Worm (Caenorhabditis elegans) whole organism, L1 larva: ENCODE measurements around the gene Y26E6A.2.

ENCODE experiments used
- C04F5.9 ChIP-seq: sonication (generic microtip); optimal IDR thresholded peaks from 2 replicates; lab custom pipeline; 2016; ENCODE audit warnings: missing genetic modification characterization, missing compliant biosample characterization
- C16A3.4 ChIP-seq: fragments of 150-350 bp; optimal IDR thresholded peaks from 2 replicates; lab custom pipeline; 2014; ENCODE audit warnings: missing biosample characterization, missing genetic modification characterization
- C34B4.2 ChIP-seq: sonication (generic microtip); optimal IDR thresholded peaks from 2 replicates; lab custom pipeline; 2017; ENCODE audit warnings: mild to moderate bottlenecking, missing genetic modification characterization, missing compliant biosample characterization
- alr-1 ChIP-seq: fragments of 200-800 bp; sonication (Bioruptor generic); optimal IDR thresholded peaks from 2 replicates; lab custom pipeline; 2018; ENCODE audit warnings: borderline replicate concordance, mild to moderate bottlenecking, missing genetic modification characterization, missing compliant biosample characterization
- blmp-1 ChIP-seq: fragments of 150-350 bp; optimal IDR thresholded peaks from 2 replicates; lab custom pipeline; 2014; ENCODE audit warnings: missing biosample characterization, missing genetic modification characterization
- ceh-63 ChIP-seq: fragments of 200-800 bp; sonication (Bioruptor generic); optimal IDR thresholded peaks from 2 replicates; lab custom pipeline; 2018; ENCODE audit warnings: mild to moderate bottlenecking, missing genetic modification characterization, missing compliant biosample characterization
- ceh-82 ChIP-seq, 3 experiments: fragments of 150-350 bp in 1 of 3; sonication (generic microtip) in 2 of 3; optimal IDR thresholded peaks; 2 replicates each; lab custom pipeline; 2014 to 2017; ENCODE audit warnings: missing biosample characterization in 3 of 3, missing genetic modification characterization in 3 of 3
- ces-1 ChIP-seq: fragments of 150-350 bp; optimal IDR thresholded peaks from 2 replicates; lab custom pipeline; 2014; ENCODE audit warnings: missing biosample characterization, missing genetic modification reagents, missing genetic modification characterization
- dpl-1 ChIP-seq, 3 experiments: fragments of 150-350 bp in 2 of 3; sonication (generic microtip) in 1 of 3; optimal IDR thresholded peaks; 2 replicates each; lab custom pipeline; 2014 to 2017; ENCODE audit warnings: missing biosample characterization in 3 of 3, missing genetic modification characterization in 3 of 3, missing genetic modification reagents in 3 of 3
- dsc-1 ChIP-seq: sonication (generic microtip); optimal IDR thresholded peaks from 2 replicates; lab custom pipeline; 2016; ENCODE audit warnings: mild to moderate bottlenecking, missing genetic modification characterization, missing compliant biosample characterization
- efl-1 ChIP-seq, 4 experiments: fragments of 150-350 bp; optimal IDR thresholded peaks in 3 of 4; peaks in 1 of 4; 1 replicate in 1 of 4; 2 replicates in 3 of 4; lab custom pipeline; 2014; ENCODE audit warnings: missing biosample characterization in 2 of 4, missing genetic modification characterization in 2 of 4, missing genetic modification reagents in 2 of 4
- efl-3 ChIP-seq: fragments of 200-800 bp; sonication (Bioruptor generic); optimal IDR thresholded peaks from 2 replicates; lab custom pipeline; 2018; ENCODE audit warnings: mild to moderate bottlenecking, missing genetic modification characterization, missing compliant biosample characterization
- egl-13 ChIP-seq: sonication (generic microtip); optimal IDR thresholded peaks from 2 replicates; lab custom pipeline; 2016; ENCODE audit warnings: missing genotype, missing genetic modification reagents, missing genetic modification characterization, missing compliant biosample characterization
- elt-2 ChIP-seq: sonication (generic microtip); optimal IDR thresholded peaks from 2 replicates; lab custom pipeline; 2016; ENCODE audit warnings: missing genetic modification characterization, mild to moderate bottlenecking, inconsistent platforms, missing compliant biosample characterization, missing genetic modification reagents
- fkh-10 ChIP-seq: sonication (generic microtip); optimal IDR thresholded peaks from 2 replicates; lab custom pipeline; 2017; ENCODE audit warnings: missing biosample characterization, missing genetic modification reagents, missing genetic modification characterization
- fkh-8 ChIP-seq: sonication (generic microtip); optimal IDR thresholded peaks from 2 replicates; lab custom pipeline; 2016; ENCODE audit warnings: mild to moderate bottlenecking, missing genetic modification characterization, missing compliant biosample characterization
- fos-1 ChIP-seq: fragments of 150-350 bp; optimal IDR thresholded peaks from 2 replicates; lab custom pipeline; 2014; ENCODE audit warnings: missing biosample characterization, missing genetic modification characterization
- grh-1 ChIP-seq: fragments of 200-800 bp; sonication (Bioruptor generic); IDR thresholded peaks from 2 replicates; pipeline ENCODE4 v1.3.6; 2022; ENCODE audit warnings: missing genetic modification reagents, missing genetic modification characterization, missing compliant biosample characterization
- irx-1 ChIP-seq: sonication (generic microtip); optimal IDR thresholded peaks from 2 replicates; lab custom pipeline; 2016; ENCODE audit warnings: missing genetic modification characterization, missing compliant biosample characterization
- lin-13 ChIP-seq: fragments of 150-350 bp; optimal IDR thresholded peaks from 2 replicates; lab custom pipeline; 2014; ENCODE audit warnings: missing biosample characterization, missing genetic modification reagents, missing genetic modification characterization
- lin-15B ChIP-seq: fragments of 150-350 bp; sonication (generic microtip); optimal IDR thresholded peaks from 3 replicates; lab custom pipeline; 2014; ENCODE audit warnings: missing biosample characterization, missing genetic modification characterization
- lsy-2 ChIP-seq, 2 experiments: fragments of 150-350 bp; optimal IDR thresholded peaks; 2 replicates each; lab custom pipeline; 2014; ENCODE audit warnings: missing biosample characterization in 2 of 2, missing genetic modification characterization in 2 of 2
- mdl-1 ChIP-seq, 2 experiments: fragments of 150-350 bp; optimal IDR thresholded peaks; 2 replicates each; lab custom pipeline; 2014 to 2017; ENCODE audit warnings: missing biosample characterization in 2 of 2, missing genetic modification characterization in 2 of 2, inconsistent platforms in 1 of 2
- mep-1 ChIP-seq: fragments of 150-350 bp; optimal IDR thresholded peaks from 2 replicates; lab custom pipeline; 2014; ENCODE audit warnings: missing biosample characterization, missing genetic modification characterization
- nhr-19 ChIP-seq: fragments of 200-800 bp; sonication (Bioruptor generic); conservative IDR thresholded peaks from 2 replicates; pipeline ENCODE4 v1.3.6; 2022; ENCODE audit warnings: missing genetic modification characterization, missing compliant biosample characterization
- nhr-20 ChIP-seq: sonication (generic microtip); optimal IDR thresholded peaks from 2 replicates; lab custom pipeline; 2016; ENCODE audit warnings: mild to moderate bottlenecking, missing genetic modification characterization, missing compliant biosample characterization
- nhr-237 ChIP-seq: fragments of 150-350 bp; optimal IDR thresholded peaks from 2 replicates; lab custom pipeline; 2014; ENCODE audit warnings: missing biosample characterization, missing genetic modification characterization
- nhr-47 ChIP-seq: sonication (generic microtip); optimal IDR thresholded peaks from 2 replicates; lab custom pipeline; 2016; ENCODE audit warnings: mild to moderate bottlenecking, missing genetic modification characterization, moderate library complexity, missing compliant biosample characterization
- nhr-76 ChIP-seq: sonication (generic microtip); optimal IDR thresholded peaks from 2 replicates; lab custom pipeline; 2017; ENCODE audit warnings: missing biosample characterization, missing genetic modification characterization
- nhr-85 ChIP-seq: sonication (generic microtip); peaks from one replicate; lab custom pipeline; 2016; ENCODE audit warnings: missing genetic modification characterization, inconsistent platforms, missing compliant biosample characterization
- nhr-90 ChIP-seq: sonication (generic microtip); optimal IDR thresholded peaks from 2 replicates; lab custom pipeline; 2016; ENCODE audit warnings: mild to moderate bottlenecking, missing genetic modification characterization, missing compliant biosample characterization; ENCODE audit not compliant: poor library complexity
- skn-1 ChIP-seq: fragments of 150-350 bp; optimal IDR thresholded peaks from 2 replicates; lab custom pipeline; 2014; ENCODE audit warnings: missing biosample characterization, missing genetic modification characterization
- snpc-4 ChIP-seq: fragments of 150-350 bp; optimal IDR thresholded peaks from 2 replicates; lab custom pipeline; 2014; ENCODE audit warnings: missing biosample characterization, missing genetic modification characterization
- snu-23 ChIP-seq: sonication (generic microtip); optimal IDR thresholded peaks from 2 replicates; lab custom pipeline; 2016; ENCODE audit warnings: missing genetic modification characterization, missing compliant biosample characterization
- sptf-1 ChIP-seq: fragments of 150-350 bp; optimal IDR thresholded peaks from 2 replicates; lab custom pipeline; 2014; ENCODE audit warnings: missing biosample characterization, missing genetic modification characterization
- swsn-7 ChIP-seq: sonication (generic microtip); optimal IDR thresholded peaks from 2 replicates; lab custom pipeline; 2016; ENCODE audit warnings: missing genetic modification characterization, missing compliant biosample characterization
- unc-130 ChIP-seq: fragments of 150-350 bp; optimal IDR thresholded peaks from 2 replicates; lab custom pipeline; 2017; ENCODE audit warnings: missing biosample characterization, missing genetic modification characterization, inconsistent platforms
- unc-30 ChIP-seq: sonication (generic microtip); optimal IDR thresholded peaks from 2 replicates; lab custom pipeline; 2017; ENCODE audit warnings: missing biosample characterization, missing genetic modification characterization
- unc-62 ChIP-seq: fragments of 150-350 bp; optimal IDR thresholded peaks from 2 replicates; lab custom pipeline; 2014; ENCODE audit warnings: missing biosample characterization, missing genetic modification reagents, missing genetic modification characterization
- zag-1 ChIP-seq: fragments of 150-350 bp; optimal IDR thresholded peaks from 2 replicates; lab custom pipeline; 2014; ENCODE audit warnings: missing biosample characterization, missing genetic modification characterization
- ztf-11 ChIP-seq, 2 experiments: sonication (generic microtip); optimal IDR thresholded peaks; 2 replicates each; lab custom pipeline; 2016 to 2017; ENCODE audit warnings: missing genetic modification characterization in 2 of 2, missing biosample characterization in 1 of 2, missing compliant biosample characterization in 1 of 2

The Y26E6A.2 gene

ce11 chrX:13909850-13910249 lies 4.3 kb downstream of the Y26E6A.2 start, which contains the start of gene Y26E6A.3:
Gene Y26E6A.3 (minus strand): TSS chrX:13909950.
- TF ChIP-seq fkh-8 (no peak), fkh-10 (GFP tag; lab: Kevin White, UChicago) (no peak), nhr-20 (tag; lab: Kevin White, UChicago) (no peak), blmp-1 (peak; percentile 44), ceh-63 (GFP tag; lab: Kevin White, UChicago) (no peak)

ce11 chrX:13903769-13904168 lies 10.4 kb downstream of the Y26E6A.2 start:
- no peak for TF ChIP-seq unc-62 (GFP tag; lab: Kevin White, UChicago)
- TF ChIP-seq alr-1 (tag; lab: Kevin White, UChicago): no peak
- no peak for TF ChIP-seq lsy-2 (tag; optimal IDR thresholded peaks at IDR 0.05; lab: Kevin White, UChicago)
- no peak for TF ChIP-seq sptf-1 (tag; lab: Kevin White, UChicago)
- TF ChIP-seq efl-1 (optimal IDR thresholded peaks at IDR 0.05; lab: Kevin White, UChicago): no peak
- peak in 1 of 2 experiments; percentile 30 for TF ChIP-seq efl-1 (GFP tag; optimal IDR thresholded peaks at IDR 0.05 in 1 of 2; lab: Kevin White, UChicago)

- TF ChIP-seq efl-3 (GFP tag; lab: Kevin White, UChicago) (no peak), nhr-85 (tag; lab: Kevin White, UChicago) (peak; percentile 18)
- TF ChIP-seq, all 84 proteins: peak for 1
Observed at ce11 chrX:13903328-13903727, 10.9 kb downstream of the Y26E6A.2 start, which contains the start of gene sra-39. Gene sra-39 (minus strand): TSS chrX:13903428.

- no peak for TF ChIP-seq snpc-4 (tag; lab: Kevin White, UChicago)
- no peak for TF ChIP-seq nhr-76 (tag; lab: Kevin White, UChicago)
- TF ChIP-seq nhr-90 (tag; lab: Kevin White, UChicago): no peak
- TF ChIP-seq zag-1: no peak
- no peak for TF ChIP-seq fos-1 (tag; lab: Kevin White, UChicago)
Observed at ce11 chrX:13900047-13900446, 14.1 kb downstream of the Y26E6A.2 start, which contains the start of gene sra-38. Gene sra-38 (minus strand): TSS chrX:13900147.

- TF ChIP-seq C16A3.4 (no peak), lin-15B (no peak), elt-2 (no peak), skn-1 (tag; lab: Kevin White, UChicago) (no peak), C04F5.9 (tag; lab: Kevin White, UChicago) (no peak), nhr-47 (no peak), ceh-82 (tag; optimal IDR thresholded peaks at IDR 0.05; lab: Kevin White, UChicago) (no peak), unc-30 (tag; lab: Kevin White, UChicago) (no peak), ceh-63 (GFP tag; lab: Kevin White, UChicago) (no peak), swsn-7 (no peak)
Observed at ce11 chrX:13893256-13893655, 20.9 kb downstream of the Y26E6A.2 start, which contains the start of gene sra-37. Gene sra-37 (minus strand): TSS chrX:13893356.

ce11 chrX:13886195-13886594 lies 28.0 kb downstream of the Y26E6A.2 start:
- TF ChIP-seq nhr-90 (tag; lab: Kevin White, UChicago) (peak; percentile 8), grh-1 (GFP tag; lab: Robert Waterston, UW) (0 out of 2 replicates have a peak, but pooled peaks have one; percentile 5), egl-13 (tag; lab: Kevin White, UChicago) (no peak), nhr-85 (tag; lab: Kevin White, UChicago) (peak; percentile 19)
- TF ChIP-seq, all 84 proteins: peak for 3

- TF ChIP-seq nhr-85 (tag; lab: Kevin White, UChicago): peak; percentile 68
- TF ChIP-seq snu-23 (GFP tag; lab: Kevin White, UChicago): peak; percentile 21
- TF ChIP-seq C34B4.2 (tag; lab: Kevin White, UChicago): no peak
- no peak for TF ChIP-seq irx-1
- TF ChIP-seq nhr-237 (tag; lab: Kevin White, UChicago): no peak
- no peak for TF ChIP-seq dsc-1
- TF ChIP-seq ces-1 (GFP tag; lab: Kevin White, UChicago): no peak
- no peak for TF ChIP-seq mdl-1 (tag; optimal IDR thresholded peaks at IDR 0.05; lab: Kevin White, UChicago)
- no peak for TF ChIP-seq fkh-10 (GFP tag; lab: Kevin White, UChicago)
- no peak for TF ChIP-seq lin-13 (GFP tag; lab: Kevin White, UChicago)
- peak; percentile 10 for TF ChIP-seq mep-1 (tag; lab: Kevin White, UChicago)
- TF ChIP-seq dpl-1 (GFP tag; optimal IDR thresholded peaks at IDR 0.05; lab: Kevin White, UChicago): no peak
- TF ChIP-seq nhr-47: no peak
- TF ChIP-seq nhr-19 (GFP tag; lab: Robert Waterston, UW): no peak
- no peak for TF ChIP-seq grh-1 (GFP tag; lab: Robert Waterston, UW)
- TF ChIP-seq C04F5.9 (tag; lab: Kevin White, UChicago): no peak
- TF ChIP-seq ztf-11 (tag; optimal IDR thresholded peaks at IDR 0.05; lab: Kevin White, UChicago): no peak
- no peak for TF ChIP-seq unc-130 (tag; lab: Kevin White, UChicago)
- TF ChIP-seq blmp-1: peak; percentile 42
Observed at ce11 chrX:13885131-13885530, 29.1 kb downstream of the Y26E6A.2 start.
